Fruit fly (Drosophila melanogaster) whole organism, adult: ENCODE results near the gene Nelf-A.

ENCODE experiments used
- CG11617 ChIP-seq: fragments of 200-800 bp; sonication (Bioruptor generic); optimal IDR thresholded peaks from 2 replicates; lab custom pipeline; 2017; ENCODE audit warnings: mild to moderate bottlenecking, missing biosample characterization, missing genetic modification reagents, missing genetic modification characterization
- CG12768 ChIP-seq: fragments of 200-800 bp; sonication (Bioruptor generic); optimal IDR thresholded peaks from 2 replicates; lab custom pipeline; 2017; ENCODE audit warnings: missing biosample characterization, missing genetic modification characterization, mild to moderate bottlenecking, moderate library complexity, missing genetic modification reagents
- CG14711 ChIP-seq: fragments of 200-800 bp; sonication (Bioruptor generic); optimal IDR thresholded peaks from 2 replicates; lab custom pipeline; 2018; ENCODE audit warnings: missing biosample characterization, mild to moderate bottlenecking, missing genetic modification characterization, moderate library complexity
- CG1620 ChIP-seq: fragments of 200-800 bp; sonication (Bioruptor generic); optimal IDR thresholded peaks from 2 replicates; lab custom pipeline; 2016; ENCODE audit warnings: missing biosample characterization, missing genetic modification characterization
- CG33017 ChIP-seq: fragments of 200-800 bp; sonication (Bioruptor generic); optimal IDR thresholded peaks from 2 replicates; lab custom pipeline; 2018; ENCODE audit warnings: missing biosample characterization, mild to moderate bottlenecking, missing genetic modification characterization, moderate library complexity
- CG5204 ChIP-seq: fragments of 200-800 bp; sonication (Bioruptor generic); optimal IDR thresholded peaks from 2 replicates; lab custom pipeline; 2016; ENCODE audit warnings: missing biosample characterization, missing genetic modification characterization
- CG7045 ChIP-seq: fragments of 200-800 bp; sonication (Bioruptor generic); optimal IDR thresholded peaks from 2 replicates; lab custom pipeline; 2017; ENCODE audit warnings: missing biosample characterization, mild to moderate bottlenecking, missing genetic modification characterization
- CG7101 ChIP-seq: fragments of 200-800 bp; sonication (Bioruptor generic); optimal IDR thresholded peaks from 2 replicates; lab custom pipeline; 2018; ENCODE audit warnings: missing biosample characterization, mild to moderate bottlenecking, missing genetic modification characterization, moderate library complexity
- Clk ChIP-seq: fragments of 200-800 bp; sonication (Bioruptor generic); optimal IDR thresholded peaks from 2 replicates; lab custom pipeline; 2017; ENCODE audit warnings: missing biosample characterization, missing genetic modification characterization
- Crg-1 ChIP-seq: fragments of 200-800 bp; sonication (Bioruptor generic); optimal IDR thresholded peaks from 2 replicates; lab custom pipeline; 2016; ENCODE audit warnings: missing biosample characterization, missing genetic modification characterization
- Hr96 ChIP-seq: fragments of 200-800 bp; sonication (Bioruptor generic); optimal IDR thresholded peaks from 2 replicates; lab custom pipeline; 2016; ENCODE audit warnings: missing biosample characterization, missing genetic modification characterization
- Mnt ChIP-seq: fragments of 200-800 bp; sonication (Bioruptor generic); optimal IDR thresholded peaks from 2 replicates; lab custom pipeline; 2016; ENCODE audit warnings: missing biosample characterization, mild to moderate bottlenecking, missing genetic modification characterization
- bab1 ChIP-seq: fragments of 200-800 bp; sonication (Bioruptor generic); optimal IDR thresholded peaks from 3 replicates; lab custom pipeline; 2019; ENCODE audit warnings: missing biosample characterization, mild to moderate bottlenecking, missing genetic modification characterization, moderate library complexity
- cic ChIP-seq: fragments of 200-800 bp; sonication (Bioruptor generic); optimal IDR thresholded peaks from 2 replicates; lab custom pipeline; 2017; ENCODE audit warnings: missing biosample characterization, mild to moderate bottlenecking, missing genetic modification characterization, moderate library complexity
- cnc ChIP-seq, 2 experiments: fragments of >200 bp; optimal IDR thresholded peaks; 2 replicates each; lab custom pipeline; 2017
- kay ChIP-seq: fragments of 200-800 bp; sonication (Bioruptor generic); peaks from one replicate; lab custom pipeline; 2016; ENCODE audit warnings: missing biosample characterization, missing genetic modification characterization, borderline replicate concordance
- ovo ChIP-seq: fragments of 200-800 bp; sonication (Bioruptor generic); optimal IDR thresholded peaks from 2 replicates; lab custom pipeline; 2016; ENCODE audit warnings: missing biosample characterization, missing genetic modification characterization
- pad ChIP-seq: fragments of 200-800 bp; sonication (Bioruptor generic); optimal IDR thresholded peaks from 3 replicates; lab custom pipeline; 2017; ENCODE audit warnings: missing biosample characterization, missing genetic modification characterization, mild to moderate bottlenecking, moderate library complexity, missing genetic modification reagents
- tj ChIP-seq: fragments of 200-800 bp; sonication (Bioruptor generic); optimal IDR thresholded peaks from 3 replicates; lab custom pipeline; 2017; ENCODE audit warnings: missing biosample characterization, mild to moderate bottlenecking, missing genetic modification characterization, moderate library complexity
- toe ChIP-seq: fragments of 200-800 bp; sonication (Bioruptor generic); optimal IDR thresholded peaks from 2 replicates; lab custom pipeline; 2016; ENCODE audit warnings: missing biosample characterization, missing genetic modification characterization

Gene Nelf-A

dm6 chr3R:21271208-21271607 lies 47.7 kb downstream of the Nelf-A start:
- TF ChIP-seq bab1 (GFP tag; lab: Kevin White, UChicago), result no peak
- TF ChIP-seq Crg-1 (GFP tag; lab: Kevin White, UChicago), result no peak
- TF ChIP-seq pad, result no peak
- no peak for TF ChIP-seq CG7101
- no peak for TF ChIP-seq tj (GFP tag; lab: Kevin White, UChicago)
- TF ChIP-seq Clk (GFP tag; lab: Kevin White, UChicago), result no peak
- TF ChIP-seq kay, result no peak

- TF ChIP-seq kay (peak; percentile 79), CG7045 (GFP tag; lab: Kevin White, UChicago) (peak; percentile 48), CG1620 (peak; percentile 66), CG5204 (GFP tag; lab: Kevin White, UChicago) (no peak), ovo (GFP tag; lab: Kevin White, UChicago) (no peak), CG12768 (GFP tag; lab: Kevin White, UChicago) (peak; percentile 51), CG33017 (peak; percentile 52), Clk (GFP tag; lab: Kevin White, UChicago) (peak; percentile 12), cnc (optimal IDR thresholded peaks at IDR 0.05; lab: Kevin White, UChicago) (no peak), pad (peak; percentile 60), cic (GFP tag; lab: Kevin White, UChicago) (peak; percentile 64), tj (GFP tag; lab: Kevin White, UChicago) (no peak), toe (GFP tag; lab: Kevin White, UChicago) (peak; percentile 40), CG7101 (peak; percentile 69), bab1 (GFP tag; lab: Kevin White, UChicago) (peak; percentile 57), Mnt (GFP tag; lab: Kevin White, UChicago) (peak; percentile 65), CG14711 (tag; lab: Kevin White, UChicago) (peak; percentile 51), Crg-1 (GFP tag; lab: Kevin White, UChicago) (peak; percentile 72), Hr96 (GFP tag; lab: Kevin White, UChicago) (peak; percentile 54), CG11617 (GFP tag; lab: Kevin White, UChicago) (peak; percentile 56)
Measured at dm6 chr3R:21273427-21274038, 50.0 kb downstream of the Nelf-A start, which contains the start of gene CG3308. CG3308 (minus strand) TSS chr3R:21273817.

dm6 chr3R:21274870-21275269 lies 51.4 kb downstream of the Nelf-A start:
- TF ChIP-seq pad (no peak), kay (peak; percentile 90)

dm6 chr3R:21276111-21276510 lies 52.6 kb downstream of the Nelf-A start, which contains the start of gene CG3301:
CG3301 (minus strand) TSS chr3R:21276249.
- no peak for TF ChIP-seq CG11617 (GFP tag; lab: Kevin White, UChicago)
- no peak for TF ChIP-seq CG14711 (tag; lab: Kevin White, UChicago)
- peak; percentile 2 for TF ChIP-seq ovo (GFP tag; lab: Kevin White, UChicago)
- TF ChIP-seq bab1 (GFP tag; lab: Kevin White, UChicago), result no peak
- no peak for TF ChIP-seq CG1620
- TF ChIP-seq Hr96 (GFP tag; lab: Kevin White, UChicago), result peak; percentile 2
- TF ChIP-seq CG12768 (GFP tag; lab: Kevin White, UChicago), result peak; percentile 56
- no peak for TF ChIP-seq pad
- peak; percentile 62 for TF ChIP-seq CG33017
- no peak for TF ChIP-seq CG7101
- TF ChIP-seq cic (GFP tag; lab: Kevin White, UChicago), result peak; percentile 79
- no peak for TF ChIP-seq Crg-1 (GFP tag; lab: Kevin White, UChicago)
- TF ChIP-seq toe (GFP tag; lab: Kevin White, UChicago), result peak; percentile 19
- TF ChIP-seq cnc (optimal IDR thresholded peaks at IDR 0.05; lab: Kevin White, UChicago), result peak in 1 of 2 experiments; percentile 56
- no peak for TF ChIP-seq Mnt (GFP tag; lab: Kevin White, UChicago)
- no peak for TF ChIP-seq CG5204 (GFP tag; lab: Kevin White, UChicago)
